Worm (Caenorhabditis elegans): ENCODE results near the gene F10E9.2.
"Not testable (repeated sequence)": the region's sequence is repeated elsewhere in the genome, so short reads cannot be mapped to it uniquely, and the experiment has no call there.

F10E9.2 gene

DNA sequence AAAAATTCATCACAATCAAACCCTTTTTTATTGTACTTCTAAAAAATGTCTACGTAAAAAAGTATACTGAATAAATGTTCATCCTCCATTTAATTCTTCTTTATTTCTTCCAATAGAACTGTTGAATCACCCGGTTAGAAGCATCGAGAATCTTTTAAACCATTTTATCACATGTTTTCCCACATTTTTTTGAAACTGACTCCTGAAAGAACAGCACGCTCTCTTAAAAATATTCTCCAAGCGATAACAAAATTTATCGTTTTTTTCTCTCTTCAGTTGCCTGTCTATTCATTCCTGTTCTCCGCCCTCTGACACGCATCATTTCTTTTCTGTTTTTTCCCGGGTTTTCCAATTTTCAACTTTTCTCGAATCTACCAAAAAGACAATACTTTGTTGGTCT, 11.9 kb downstream of the F10E9.2 start, which contains the start of gene F10E9.12:
Gene F10E9.12 (plus strand): TSS at position 131 of the 400 bp plus-strand sequence.
- TF ChIP-seq elt-2 (tag; optimal IDR thresholded peaks at IDR 0.05), result no peak
- TF ChIP-seq F13H6.1 (tag; optimal IDR thresholded peaks at IDR 0.05), result no peak
- TF ChIP-seq fax-1 (tag; optimal IDR thresholded peaks at IDR 0.05), result no peak
- no peak for TF ChIP-seq fkh-10 (GFP tag; optimal IDR thresholded peaks at IDR 0.05)
- no peak for TF ChIP-seq pha-2 (tag; optimal IDR thresholded peaks at IDR 0.05)
- no peak for TF ChIP-seq ets-4 (tag; optimal IDR thresholded peaks at IDR 0.05)
- no peak for TF ChIP-seq C38D4.7 (GFP tag; optimal IDR thresholded peaks at IDR 0.05)
- no peak for TF ChIP-seq syd-9 (tag; optimal IDR thresholded peaks at IDR 0.05)
- TF ChIP-seq tbx-7 (tag; optimal IDR thresholded peaks at IDR 0.05), result no peak
- TF ChIP-seq mec-3 (tag; optimal IDR thresholded peaks at IDR 0.05; ENCODE audit: borderline replicate concordance), result no peak
- no peak for TF ChIP-seq pros-1 (tag; optimal IDR thresholded peaks at IDR 0.05)
- no peak for TF ChIP-seq ceh-31 (tag; optimal IDR thresholded peaks at IDR 0.05)

DNA sequence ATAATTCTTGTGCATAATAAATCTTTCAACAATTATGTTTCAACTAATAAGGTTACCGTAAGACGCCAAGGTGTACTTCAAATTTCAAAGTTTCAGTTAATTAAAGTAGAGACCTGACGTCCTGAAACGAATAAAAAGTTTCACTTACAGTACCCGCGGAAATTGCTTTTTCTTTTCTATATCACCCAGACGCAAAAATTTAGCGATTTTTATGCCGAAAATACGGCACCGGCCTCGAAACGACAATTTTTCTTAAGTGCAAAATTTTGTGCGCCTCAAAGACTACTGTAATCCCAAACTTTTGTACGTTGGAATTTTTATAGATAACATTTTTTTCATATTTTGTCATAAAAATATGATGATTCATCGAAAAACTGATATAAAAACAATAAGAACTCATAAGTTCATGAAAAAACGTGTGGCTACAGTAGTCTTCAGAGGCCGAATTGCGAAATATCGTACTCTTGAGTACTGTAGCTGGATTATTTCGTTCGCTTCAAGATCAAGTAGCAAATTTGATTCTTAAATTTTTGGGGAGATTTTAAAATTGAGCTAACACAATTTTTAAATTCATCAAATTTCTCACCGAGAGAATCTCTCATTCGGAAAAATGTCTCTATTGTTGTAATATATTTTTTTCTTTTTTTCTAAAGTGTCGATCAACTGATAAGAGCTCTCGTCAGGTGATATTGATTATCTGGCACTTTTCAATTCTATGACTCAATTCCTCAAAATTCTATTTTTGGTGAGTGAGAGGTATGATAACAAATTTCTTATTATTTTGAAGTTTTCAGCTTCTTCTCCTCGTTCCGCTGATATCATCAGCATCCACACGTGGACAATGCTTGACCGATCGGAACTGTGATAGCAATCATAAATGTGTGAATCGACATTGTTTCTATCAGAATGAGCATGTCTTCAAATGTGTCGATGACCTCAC, 13.4 kb downstream of the F10E9.2 start, which contains the start of gene ZC262.13:
Gene ZC262.13 (plus strand): TSS at position 641 of the 940 bp plus-strand sequence.
- TF ChIP-seq tbx-7 (tag; optimal IDR thresholded peaks at IDR 0.05), result no peak
- no peak for TF ChIP-seq T23F11.4 (GFP tag; optimal IDR thresholded peaks at IDR 0.05)
- TF ChIP-seq hlh-30 (tag; optimal IDR thresholded peaks at IDR 0.05; ENCODE audit: insufficient read depth), result no peak
- TF ChIP-seq unc-55 (GFP tag; optimal IDR thresholded peaks at IDR 0.05), result no peak
- no peak for TF ChIP-seq unc-42 (tag; optimal IDR thresholded peaks at IDR 0.05)
- TF ChIP-seq F13H6.1 (tag; optimal IDR thresholded peaks at IDR 0.05), result no peak
- no peak for TF ChIP-seq nfya-1 (tag; optimal IDR thresholded peaks at IDR 0.05)

DNA sequence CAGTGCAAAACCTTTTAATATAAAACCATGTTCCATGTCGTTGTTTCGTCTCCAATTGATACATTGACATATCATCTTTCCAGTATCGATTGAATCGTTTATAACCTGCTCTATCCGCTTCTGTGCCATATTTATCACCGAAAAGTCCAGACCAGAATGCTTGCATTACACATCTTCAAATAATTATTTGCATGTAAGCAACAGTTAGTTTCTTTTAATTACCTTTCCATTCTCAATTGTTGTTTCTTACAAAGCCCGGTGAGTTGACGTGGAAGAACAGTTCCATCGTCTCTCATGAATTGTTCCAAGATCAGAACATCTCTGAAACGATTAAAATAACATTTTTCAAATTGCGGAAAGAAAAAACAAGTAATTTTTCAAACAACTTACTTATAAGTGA, 18.7 kb downstream of the F10E9.2 start, which contains the start of gene iglr-2:
Gene iglr-2 (minus strand): TSS at position 101 of the 400 bp plus-strand sequence.
- TF ChIP-seq tbx-2 (tag; optimal IDR thresholded peaks at IDR 0.05) (no peak), pros-1 (tag; optimal IDR thresholded peaks at IDR 0.05) (no peak), ceh-22 (tag; optimal IDR thresholded peaks at IDR 0.05) (no peak), unc-42 (tag; optimal IDR thresholded peaks at IDR 0.05) (no peak), K09A11.1 (tag; optimal IDR thresholded peaks at IDR 0.05; ENCODE audit: insufficient read depth) (no peak), pax-1 (tag; optimal IDR thresholded peaks at IDR 0.05) (no peak)

DNA sequence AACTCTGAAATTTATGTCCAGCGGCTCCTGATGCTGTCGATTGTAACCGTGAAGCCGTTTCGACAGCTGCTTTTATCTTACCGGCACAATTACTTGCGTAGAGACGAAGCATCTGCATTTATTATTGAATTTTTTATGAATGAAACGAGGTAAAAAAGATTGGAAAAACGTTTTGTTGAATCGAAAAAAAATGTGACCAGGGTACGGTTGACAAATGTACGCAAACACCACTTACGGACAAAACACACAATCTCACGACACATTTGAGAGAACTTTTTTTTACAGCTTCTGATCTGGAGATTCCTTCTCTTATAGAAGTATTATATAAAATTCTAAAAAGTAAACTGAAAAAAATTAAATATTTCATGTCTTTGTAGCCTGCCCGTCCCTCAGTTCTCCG, 19.3 kb downstream of the F10E9.2 start, which contains the start of the genes mrps-18A and ZC262.2:
Gene mrps-18A (minus strand): TSS at position 141 of the 400 bp plus-strand sequence.
Gene ZC262.2 (plus strand): TSS at position 284 of the 400 bp plus-strand sequence.
- TF ChIP-seq hlh-30 (tag; optimal IDR thresholded peaks at IDR 0.05; ENCODE audit: insufficient read depth) (peak; percentile 62), ahr-1 (tag; optimal IDR thresholded peaks at IDR 0.05) (no peak), nfya-1 (tag; optimal IDR thresholded peaks at IDR 0.05) (peak; percentile 9)

DNA sequence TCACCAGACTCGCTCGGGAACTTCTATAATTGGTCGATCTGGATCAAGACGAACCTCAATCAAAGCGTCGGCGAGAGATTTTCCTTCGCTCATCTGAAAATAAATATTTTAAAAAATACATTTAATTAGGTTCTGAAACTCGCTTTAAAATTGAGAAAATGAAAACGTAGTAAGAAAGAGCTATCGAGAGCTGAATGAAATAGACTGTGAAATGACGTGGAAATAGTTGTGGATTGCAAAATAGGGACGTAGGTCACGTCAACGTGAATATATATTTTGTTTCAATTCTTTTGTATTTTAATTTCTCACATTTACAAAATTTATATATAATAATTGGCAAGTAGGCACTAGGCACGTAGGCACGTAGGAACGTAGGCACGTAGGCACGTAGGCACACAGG, 21.9 kb downstream of the F10E9.2 start, which contains the start of gene ZC262.4:
Gene ZC262.4 (minus strand): TSS at position 101 of the 400 bp plus-strand sequence.
- TF ChIP-seq K09A11.1 (tag; optimal IDR thresholded peaks at IDR 0.05; ENCODE audit: insufficient read depth) (no peak), ceh-31 (tag; optimal IDR thresholded peaks at IDR 0.05) (no peak), eyg-1 (tag; optimal IDR thresholded peaks at IDR 0.05) (no peak), pqm-1 (tag; optimal IDR thresholded peaks at IDR 0.05) (no peak), mec-3 (tag; optimal IDR thresholded peaks at IDR 0.05; ENCODE audit: borderline replicate concordance) (no peak), ceh-48 (tag; optimal IDR thresholded peaks at IDR 0.05) (no peak)

DNA sequence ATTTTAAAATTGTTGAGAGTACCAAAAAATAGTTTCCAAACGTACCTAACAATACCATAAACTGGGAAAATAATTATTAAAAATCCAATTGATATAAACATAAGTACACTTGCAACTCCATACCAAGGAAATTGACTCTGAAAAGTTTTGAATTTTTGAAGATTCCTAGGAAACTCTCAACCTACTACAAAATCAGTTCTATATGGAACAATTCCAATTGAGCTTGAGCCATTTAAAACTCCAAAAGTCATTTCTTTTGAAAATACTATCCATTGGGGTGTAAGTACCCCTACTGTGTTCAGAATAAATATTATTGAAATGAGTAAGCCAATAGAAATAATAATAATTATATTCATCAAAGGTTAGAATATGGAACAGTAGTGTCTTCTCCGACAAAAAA, 26.9 kb downstream of the F10E9.2 start, which contains the start of gene clc-28:
Gene clc-28 (minus strand): TSS at position 101 of the 400 bp plus-strand sequence.
- TF ChIP-seq fax-1, pros-1, ceh-18 (tag; optimal IDR thresholded peaks at IDR 0.05): not testable (repeated sequence)

All from whole organism, late embryonic.